Fruit fly (Drosophila melanogaster) whole organism, prepupa: Measurements from ENCODE around the gene eEF1alpha2.

Experiments used
- Blimp-1 ChIP-seq: fragments of 200-800 bp; sonication (Bioruptor generic); optimal IDR thresholded peaks from 3 replicates; lab custom pipeline; 2017; ENCODE audit warnings: missing biosample characterization, missing genetic modification characterization, mild to moderate bottlenecking, moderate library complexity, missing genetic modification reagents
- CG10631 ChIP-seq: fragments of 200-800 bp; sonication (Bioruptor generic); optimal IDR thresholded peaks from 2 replicates; lab custom pipeline; 2016; ENCODE audit warnings: missing biosample characterization, missing genetic modification characterization
- CG10669 ChIP-seq: fragments of 200-800 bp; sonication (Bioruptor generic); optimal IDR thresholded peaks from 3 replicates; lab custom pipeline; 2018; ENCODE audit warnings: missing biosample characterization, mild to moderate bottlenecking, missing genetic modification characterization, moderate library complexity
- CG11294 ChIP-seq: fragments of 200-800 bp; sonication (Bioruptor generic); IDR thresholded peaks from 2 replicates; pipeline ENCODE4 v1.3.6; 2022; ENCODE audit warnings: missing biosample characterization, missing genetic modification characterization
- CG11762 ChIP-seq: fragments of 200-800 bp; sonication (Bioruptor generic); optimal IDR thresholded peaks from 3 replicates; lab custom pipeline; 2016; ENCODE audit warnings: missing biosample characterization, missing genetic modification characterization; ENCODE audit not compliant: insufficient read depth
- CG11902 ChIP-seq: fragments of 200-800 bp; sonication (Bioruptor generic); optimal IDR thresholded peaks from 3 replicates; lab custom pipeline; 2016; ENCODE audit warnings: missing biosample characterization, missing genetic modification characterization
- CG15336 ChIP-seq: fragments of 200-800 bp; sonication (Bioruptor generic); IDR thresholded peaks from 2 replicates; pipeline ENCODE4 v1.3.6; 2022; ENCODE audit warnings: missing biosample characterization, missing genetic modification characterization
- CG16779 ChIP-seq: fragments of 200-800 bp; sonication (Bioruptor generic); optimal IDR thresholded peaks from 3 replicates; lab custom pipeline; 2017; ENCODE audit warnings: missing biosample characterization, mild to moderate bottlenecking, missing genetic modification characterization
- CG3032 ChIP-seq: fragments of 200-800 bp; optimal IDR thresholded peaks from 2 replicates; lab custom pipeline; 2019; ENCODE audit warnings: missing biosample characterization, mild to moderate bottlenecking, missing genetic modification characterization, moderate library complexity
- CG31627 ChIP-seq: fragments of 200-800 bp; sonication (Bioruptor generic); optimal IDR thresholded peaks from 3 replicates; lab custom pipeline; 2016; ENCODE audit warnings: missing biosample characterization, missing genetic modification characterization
- CG34406 ChIP-seq: fragments of 200-800 bp; sonication (Bioruptor generic); optimal IDR thresholded peaks from 3 replicates; lab custom pipeline; 2016; ENCODE audit warnings: missing biosample characterization, missing genetic modification characterization
- CG3919 ChIP-seq: fragments of 200-800 bp; sonication (Bioruptor generic); optimal IDR thresholded peaks from 3 replicates; lab custom pipeline; 2016; ENCODE audit warnings: missing biosample characterization, missing genetic modification characterization
- CG4318 ChIP-seq: fragments of 200-800 bp; sonication (Bioruptor generic); optimal IDR thresholded peaks from 3 replicates; lab custom pipeline; 2017; ENCODE audit warnings: missing biosample characterization, mild to moderate bottlenecking, missing genetic modification characterization
- CG6163 ChIP-seq: fragments of 200-800 bp; sonication (Bioruptor generic); IDR thresholded peaks from 3 replicates; pipeline ENCODE4 v1.3.6; 2022; ENCODE audit warnings: missing biosample characterization, missing genetic modification characterization
- CG6276 ChIP-seq: fragments of 200-800 bp; sonication (Bioruptor generic); optimal IDR thresholded peaks from 2 replicates; lab custom pipeline; 2017; ENCODE audit warnings: missing biosample characterization, mild to moderate bottlenecking, missing genetic modification characterization
- CG6792 ChIP-seq: fragments of 200-800 bp; sonication (Bioruptor generic); optimal IDR thresholded peaks from 3 replicates; lab custom pipeline; 2016; ENCODE audit warnings: missing biosample characterization, missing genetic modification characterization
- CG6808 ChIP-seq: fragments of 200-800 bp; sonication (Bioruptor generic); optimal IDR thresholded peaks from 3 replicates; lab custom pipeline; 2017; ENCODE audit warnings: missing biosample characterization, missing genetic modification characterization, mild to moderate bottlenecking, moderate library complexity, missing genetic modification reagents
- CG6854 ChIP-seq: fragments of 200-800 bp; sonication (Bioruptor generic); optimal IDR thresholded peaks from 2 replicates; lab custom pipeline; 2017; ENCODE audit warnings: missing biosample characterization, mild to moderate bottlenecking, missing genetic modification characterization
- CG7368 ChIP-seq: fragments of 200-800 bp; sonication (Bioruptor generic); optimal IDR thresholded peaks from 3 replicates; lab custom pipeline; 2016; ENCODE audit warnings: missing biosample characterization, missing genetic modification characterization
- CG8119 ChIP-seq: fragments of 200-800 bp; sonication (Bioruptor generic); IDR thresholded peaks from 3 replicates; pipeline ENCODE4 v1.3.6; 2022; ENCODE audit warnings: missing biosample characterization, missing genetic modification characterization
- CG8319 ChIP-seq: fragments of 200-800 bp; sonication (Bioruptor generic); optimal IDR thresholded peaks from 3 replicates; lab custom pipeline; 2016; ENCODE audit warnings: missing biosample characterization, missing genetic modification characterization
- CG8632 ChIP-seq: fragments of 200-800 bp; sonication (Bioruptor generic); optimal IDR thresholded peaks from 3 replicates; lab custom pipeline; 2016; ENCODE audit warnings: missing biosample characterization, missing genetic modification characterization
- CG9139 ChIP-seq: fragments of 200-800 bp; sonication (Bioruptor generic); optimal IDR thresholded peaks from 3 replicates; lab custom pipeline; 2017; ENCODE audit warnings: missing biosample characterization, mild to moderate bottlenecking, missing genetic modification characterization
- Eip75B ChIP-seq: fragments of 200-800 bp; sonication (Bioruptor generic); optimal IDR thresholded peaks from 3 replicates; lab custom pipeline; 2016; ENCODE audit warnings: missing biosample characterization, missing genetic modification characterization
- Eip93F ChIP-seq: fragments of 200-800 bp; sonication (Bioruptor generic); optimal IDR thresholded peaks from 2 replicates; lab custom pipeline; 2016; ENCODE audit warnings: missing biosample characterization, mild to moderate bottlenecking, missing genetic modification characterization
- Ets21C ChIP-seq: fragments of 200-800 bp; sonication (Bioruptor generic); optimal IDR thresholded peaks from 3 replicates; lab custom pipeline; 2016; ENCODE audit warnings: missing biosample characterization, missing genetic modification characterization
- Ets96B ChIP-seq: fragments of 200-800 bp; optimal IDR thresholded peaks from 2 replicates; lab custom pipeline; 2019; ENCODE audit warnings: missing biosample characterization, mild to moderate bottlenecking, missing genetic modification characterization, moderate library complexity
- Gug ChIP-seq: fragments of 200-800 bp; sonication (Bioruptor generic); IDR thresholded peaks from 2 replicates; pipeline ENCODE4 v1.3.6; 2022; ENCODE audit warnings: missing biosample characterization, missing genetic modification characterization
- Hr39 ChIP-seq: fragments of 200-800 bp; sonication (Bioruptor generic); optimal IDR thresholded peaks from 2 replicates; lab custom pipeline; 2016; ENCODE audit warnings: missing biosample characterization, missing genetic modification characterization
- Hr4 ChIP-seq: fragments of 200-800 bp; sonication (Bioruptor generic); optimal IDR thresholded peaks from 3 replicates; lab custom pipeline; 2016; ENCODE audit warnings: missing biosample characterization, missing genetic modification characterization
- Lpt ChIP-seq: fragments of 200-800 bp; sonication (Bioruptor generic); optimal IDR thresholded peaks from 3 replicates; lab custom pipeline; 2016; ENCODE audit warnings: missing biosample characterization, missing genetic modification characterization
- Met ChIP-seq: fragments of 200-800 bp; sonication (Bioruptor generic); optimal IDR thresholded peaks from 3 replicates; lab custom pipeline; 2016; ENCODE audit warnings: missing biosample characterization, missing genetic modification characterization
- OdsH ChIP-seq: fragments of 200-800 bp; sonication (Bioruptor generic); optimal IDR thresholded peaks from 3 replicates; lab custom pipeline; 2016; ENCODE audit warnings: missing biosample characterization, missing genetic modification characterization
- Smox ChIP-seq: fragments of 200-800 bp; sonication (Bioruptor generic); optimal IDR thresholded peaks from 3 replicates; lab custom pipeline; 2016; ENCODE audit warnings: missing biosample characterization, missing genetic modification characterization
- Sox102F ChIP-seq: fragments of 200-800 bp; sonication (Bioruptor generic); optimal IDR thresholded peaks from 2 replicates; lab custom pipeline; 2016; ENCODE audit warnings: missing biosample characterization, mild to moderate bottlenecking, missing genetic modification characterization
- Sox15 ChIP-seq: fragments of 200-800 bp; sonication (Bioruptor generic); optimal IDR thresholded peaks from 3 replicates; lab custom pipeline; 2016; ENCODE audit warnings: missing biosample characterization, missing genetic modification characterization
- acj6 ChIP-seq: fragments of 200-800 bp; sonication (Bioruptor generic); optimal IDR thresholded peaks from 3 replicates; lab custom pipeline; 2016; ENCODE audit warnings: missing biosample characterization, missing genetic modification characterization
- dac ChIP-seq: fragments of 200-800 bp; sonication (Bioruptor generic); optimal IDR thresholded peaks from 2 replicates; lab custom pipeline; 2017; ENCODE audit warnings: missing biosample characterization, mild to moderate bottlenecking, missing genetic modification characterization
- eg ChIP-seq: fragments of 200-800 bp; sonication (Bioruptor generic); IDR thresholded peaks from 3 replicates; pipeline ENCODE4 v1.3.6; 2022; ENCODE audit warnings: missing biosample characterization, missing genetic modification characterization
- esn ChIP-seq: fragments of 200-800 bp; sonication (Bioruptor generic); optimal IDR thresholded peaks from 2 replicates; lab custom pipeline; 2016; ENCODE audit warnings: missing biosample characterization, mild to moderate bottlenecking, missing genetic modification characterization, moderate library complexity
- fd59A ChIP-seq: fragments of 200-800 bp; sonication (Bioruptor generic); optimal IDR thresholded peaks from 2 replicates; lab custom pipeline; 2017; ENCODE audit warnings: missing biosample characterization, mild to moderate bottlenecking, missing genetic modification characterization, missing genetic modification reagents
- fd85E ChIP-seq: fragments of 200-800 bp; sonication (Bioruptor generic); optimal IDR thresholded peaks from 3 replicates; lab custom pipeline; 2016; ENCODE audit warnings: missing biosample characterization, missing genetic modification characterization
- fkh ChIP-seq: fragments of 200-800 bp; sonication (Bioruptor generic); optimal IDR thresholded peaks from 3 replicates; lab custom pipeline; 2017; ENCODE audit warnings: missing biosample characterization, mild to moderate bottlenecking, missing genetic modification characterization, moderate library complexity
- lz ChIP-seq: fragments of 200-800 bp; sonication (Bioruptor generic); optimal IDR thresholded peaks from 3 replicates; lab custom pipeline; 2016; ENCODE audit warnings: missing biosample characterization, missing genetic modification characterization
- net ChIP-seq: fragments of 200-800 bp; sonication (Bioruptor generic); optimal IDR thresholded peaks from 3 replicates; lab custom pipeline; 2016; ENCODE audit warnings: missing biosample characterization, missing genetic modification characterization
- pdm3 ChIP-seq: fragments of 200-800 bp; sonication (Bioruptor generic); optimal IDR thresholded peaks from 3 replicates; lab custom pipeline; 2016; ENCODE audit warnings: missing biosample characterization, missing genetic modification characterization
- spab ChIP-seq: fragments of 200-800 bp; sonication (Bioruptor generic); optimal IDR thresholded peaks from 2 replicates; lab custom pipeline; 2017; ENCODE audit warnings: missing biosample characterization, mild to moderate bottlenecking, missing genetic modification characterization, missing genetic modification reagents
- ss ChIP-seq, 2 experiments: fragments of 200-800 bp; sonication (Bioruptor generic); optimal IDR thresholded peaks; 2 replicates in 1 of 2; 3 replicates in 1 of 2; lab custom pipeline; 2017 to 2018; ENCODE audit warnings: mild to moderate bottlenecking in 2 of 2, missing biosample characterization in 2 of 2, missing genetic modification characterization in 2 of 2, moderate library complexity in 1 of 2
- svp ChIP-seq: fragments of 200-800 bp; sonication (Bioruptor generic); peaks from one replicate; lab custom pipeline; 2016; ENCODE audit warnings: missing biosample characterization, missing genetic modification characterization
- topi ChIP-seq: fragments of 200-800 bp; sonication (Bioruptor generic); optimal IDR thresholded peaks from 3 replicates; lab custom pipeline; 2016; ENCODE audit warnings: missing biosample characterization, missing genetic modification characterization
- vri ChIP-seq: fragments of 200-800 bp; sonication (Bioruptor generic); optimal IDR thresholded peaks from 3 replicates; lab custom pipeline; 2016; ENCODE audit warnings: missing biosample characterization, mild to moderate bottlenecking, missing genetic modification characterization

The eEF1alpha2 gene

dm6 chr3R:31776583-31777362 is 38.5 kb downstream of the eEF1alpha2 start, which contains the start of the genes CG2126 and faf:
Gene CG2126, minus strand, starts transcription at chr3R:31776652.
Gene faf, plus strand, starts transcription at chr3R:31777020.
- TF ChIP-seq Gug (GFP tag; lab: Robert Waterston, UW) (peak; percentile 63), Hr4 (GFP tag; lab: Kevin White, UChicago) (no peak), Sox102F (GFP tag; lab: Kevin White, UChicago) (no peak), acj6 (GFP tag; lab: Kevin White, UChicago) (peak; percentile 68), Hr39 (GFP tag; lab: Kevin White, UChicago) (no peak), topi (GFP tag; lab: Kevin White, UChicago) (no peak), CG3919 (no peak), CG10669 (GFP tag; lab: Kevin White, UChicago) (no peak), CG31627 (GFP tag; lab: Kevin White, UChicago) (no peak), spab (GFP tag; lab: Kevin White, UChicago) (no peak), CG11902 (GFP tag; lab: Kevin White, UChicago) (no peak), pdm3 (GFP tag; lab: Kevin White, UChicago) (no peak), Sox15 (GFP tag; lab: Kevin White, UChicago) (peak; percentile 55), CG7368 (GFP tag; lab: Kevin White, UChicago) (no peak), CG11762 (peak; percentile 39), CG6792 (GFP tag; lab: Kevin White, UChicago) (peak; percentile 53), CG6163 (GFP tag; lab: Robert Waterston, UW) (peak; percentile 64; the same call in 2 of the 3 replicates), Eip75B (GFP tag; lab: Kevin White, UChicago) (no peak), Met (GFP tag; lab: Kevin White, UChicago) (no peak), CG6276 (GFP tag; lab: Kevin White, UChicago) (no peak), CG3032 (tag; lab: Kevin White, UChicago) (peak; percentile 72), fd59A (no peak), OdsH (no peak), CG8119 (GFP tag; lab: Robert Waterston, UW) (peak; percentile 72; the same call in 1 of the 3 replicates), esn (GFP tag; lab: Kevin White, UChicago) (peak; percentile 68), ss (GFP tag; optimal IDR thresholded peaks at IDR 0.05; lab: Kevin White, UChicago) (no peak), Blimp-1 (GFP tag; lab: Kevin White, UChicago) (peak; percentile 42), eg (GFP tag; lab: Robert Waterston, UW) (peak; percentile 75), svp (GFP tag; lab: Kevin White, UChicago) (no peak), net (GFP tag; lab: Kevin White, UChicago) (peak; percentile 64), CG4318 (GFP tag; lab: Kevin White, UChicago) (no peak), CG8632 (peak; percentile 70), lz (GFP tag; lab: Kevin White, UChicago) (peak; percentile 60), fd85E (GFP tag; lab: Kevin White, UChicago) (no peak), Ets21C (GFP tag; lab: Kevin White, UChicago) (no peak), dac (GFP tag; lab: Kevin White, UChicago) (no peak), CG6854 (GFP tag; lab: Kevin White, UChicago) (no peak), CG6808 (no peak), Lpt (GFP tag; lab: Kevin White, UChicago) (peak; percentile 42), CG15336 (GFP tag; lab: Robert Waterston, UW) (peak; percentile 58), vri (GFP tag; lab: Kevin White, UChicago) (peak; percentile 5), CG8319 (GFP tag; lab: Kevin White, UChicago) (no peak), CG16779 (tag; lab: Kevin White, UChicago) (no peak), CG34406 (GFP tag; lab: Kevin White, UChicago) (peak; percentile 56), fkh (GFP tag; lab: Kevin White, UChicago) (no peak), Smox (GFP tag; lab: Kevin White, UChicago) (no peak), CG11294 (GFP tag; lab: Robert Waterston, UW) (peak; percentile 34; the same call in 1 of the 2 replicates), CG10631 (no peak), CG9139 (no peak), Eip93F (GFP tag; lab: Kevin White, UChicago) (peak; percentile 39), Ets96B (tag; lab: Kevin White, UChicago) (peak; percentile 66)
